Worm (Caenorhabditis elegans): ENCODE measurements around the gene arrd-24.

- no peak for TF ChIP-seq ztf-11 (tag; optimal IDR thresholded peaks at IDR 0.05)
- no peak for TF ChIP-seq blmp-1 (tag; optimal IDR thresholded peaks at IDR 0.05; ENCODE audit: insufficient read depth)
- TF ChIP-seq mdl-1 (tag; optimal IDR thresholded peaks at IDR 0.05), result no peak
- TF ChIP-seq ceh-82 (tag; optimal IDR thresholded peaks at IDR 0.05), result no peak
- TF ChIP-seq F13H6.1 (tag; optimal IDR thresholded peaks at IDR 0.05), result no peak
- TF ChIP-seq nhr-11 (tag; optimal IDR thresholded peaks at IDR 0.05), result no peak
- no peak for TF ChIP-seq C34F6.9 (tag; optimal IDR thresholded peaks at IDR 0.05)
- no peak for TF ChIP-seq unc-39 (tag; optimal IDR thresholded peaks at IDR 0.05)
- TF ChIP-seq nhr-25 (tag; optimal IDR thresholded peaks at IDR 0.05), result no peak
- TF ChIP-seq nhr-237 (tag; optimal IDR thresholded peaks at IDR 0.05), result no peak
- no peak for TF ChIP-seq sma-3 (GFP tag; optimal IDR thresholded peaks at IDR 0.05)
- no peak for TF ChIP-seq fos-1 (tag; optimal IDR thresholded peaks at IDR 0.05)
Observed at ce11 chrX:13929534-13929933, 50.8 kb downstream of the arrd-24 start, which contains the start of gene meg-1.

Data from whole organism, L2 larva.